Worm (Caenorhabditis elegans) whole organism, L1 larva: ENCODE data around the gene srw-57.

Experiments
- alr-1 ChIP-seq: fragments of 200-800 bp; sonication (Bioruptor generic); optimal IDR thresholded peaks from 2 replicates; lab custom pipeline; 2018; ENCODE audit warnings: borderline replicate concordance, mild to moderate bottlenecking, missing genetic modification characterization, missing compliant biosample characterization
- aly-2 ChIP-seq: fragments of 150-350 bp; optimal IDR thresholded peaks from 2 replicates; lab custom pipeline; 2014; ENCODE audit warnings: missing biosample characterization, missing genetic modification characterization
- ces-1 ChIP-seq: fragments of 150-350 bp; optimal IDR thresholded peaks from 2 replicates; lab custom pipeline; 2014; ENCODE audit warnings: missing biosample characterization, missing genetic modification reagents, missing genetic modification characterization
- elt-3 ChIP-seq, 6 experiments: fragments of 150-350 bp in 1 of 6; sonication (generic microtip); optimal IDR thresholded peaks; 2 replicates each; lab custom pipeline; 2017 to 2018; ENCODE audit warnings: missing biosample characterization in 6 of 6, missing genetic modification characterization in 6 of 6, inconsistent platforms in 1 of 6
- hlh-4 ChIP-seq: sonication (generic microtip); optimal IDR thresholded peaks from 2 replicates; lab custom pipeline; 2016; ENCODE audit warnings: mild to moderate bottlenecking, missing genetic modification characterization, missing compliant biosample characterization
- mdl-1 ChIP-seq, 2 experiments: fragments of 150-350 bp; optimal IDR thresholded peaks; 2 replicates each; lab custom pipeline; 2014 to 2017; ENCODE audit warnings: missing biosample characterization in 2 of 2, missing genetic modification characterization in 2 of 2, inconsistent platforms in 1 of 2
- mep-1 ChIP-seq: fragments of 150-350 bp; optimal IDR thresholded peaks from 2 replicates; lab custom pipeline; 2014; ENCODE audit warnings: missing biosample characterization, missing genetic modification characterization
- nhr-12 ChIP-seq: sonication (generic microtip); optimal IDR thresholded peaks from 2 replicates; lab custom pipeline; 2017; ENCODE audit warnings: missing biosample characterization, missing genetic modification characterization
- nhr-237 ChIP-seq: fragments of 150-350 bp; optimal IDR thresholded peaks from 2 replicates; lab custom pipeline; 2014; ENCODE audit warnings: missing biosample characterization, missing genetic modification characterization
- unc-62 ChIP-seq: fragments of 150-350 bp; optimal IDR thresholded peaks from 2 replicates; lab custom pipeline; 2014; ENCODE audit warnings: missing biosample characterization, missing genetic modification reagents, missing genetic modification characterization

DNA sequence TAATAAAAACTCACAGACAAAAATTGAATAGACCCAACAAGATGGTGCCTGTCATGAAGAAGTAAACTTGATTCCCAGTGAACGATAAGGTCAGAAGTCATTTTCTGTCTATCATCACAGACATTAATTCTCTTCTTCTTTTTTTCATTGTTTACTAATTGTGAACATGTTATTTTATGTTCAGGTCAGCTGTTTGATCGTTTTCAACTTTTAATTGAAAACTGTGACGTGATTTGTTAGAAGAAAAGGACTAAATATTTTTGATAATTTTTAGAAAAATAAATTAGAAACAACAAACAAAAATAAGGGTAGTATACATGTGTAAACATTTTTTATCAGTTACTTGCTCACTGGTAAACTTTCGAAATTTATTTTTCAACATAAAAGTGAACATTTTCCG lies 14.8 kb upstream of the srw-57 start, which contains the start of gene F36G9.7:
- no peak for TF ChIP-seq alr-1 (tag; lab: Kevin White, UChicago)
- TF ChIP-seq ces-1 (GFP tag; lab: Kevin White, UChicago), result no peak
- no peak for TF ChIP-seq nhr-237 (tag; lab: Kevin White, UChicago)
- TF ChIP-seq aly-2 (tag; lab: Kevin White, UChicago), result no peak
- TF ChIP-seq hlh-4 (tag; lab: Kevin White, UChicago), result no peak
- no peak for TF ChIP-seq mdl-1 (tag; optimal IDR thresholded peaks at IDR 0.05; lab: Kevin White, UChicago)
- TF ChIP-seq unc-62 (GFP tag; lab: Kevin White, UChicago), result no peak
- TF ChIP-seq elt-3 (tag; optimal IDR thresholded peaks at IDR 0.05; lab: Kevin White, UChicago), result no peak
- no peak for TF ChIP-seq nhr-12
- TF ChIP-seq mep-1, result no peak
